Worm (Caenorhabditis elegans) whole organism, L4 larva: ENCODE measurements around the gene R10E8.1.

Source experiments
- ceh-44 ChIP-seq: fragments of 200-800 bp; sonication (Bioruptor generic); IDR thresholded peaks from 2 replicates; pipeline ENCODE4 v1.3.6; 2022; ENCODE audit warnings: missing genetic modification reagents, missing genetic modification characterization, missing compliant biosample characterization
- nhr-41 ChIP-seq: fragments of 200-800 bp; sonication (Bioruptor generic); IDR thresholded peaks from 2 replicates; pipeline ENCODE4 v1.3.6; 2022; ENCODE audit warnings: missing genetic modification reagents, missing genetic modification characterization, missing compliant biosample characterization
- nhr-77 ChIP-seq: fragments of 150-350 bp; optimal IDR thresholded peaks from 2 replicates; lab custom pipeline; 2014; ENCODE audit warnings: missing biosample characterization, missing genetic modification characterization
- set-16 ChIP-seq: fragments of 200-800 bp; sonication (Bioruptor generic); IDR thresholded peaks from 2 replicates; pipeline ENCODE4 v1.3.6; 2022; ENCODE audit warnings: missing genetic modification reagents, missing genetic modification characterization, missing compliant biosample characterization
- skn-1 ChIP-seq: fragments of 150-350 bp; optimal IDR thresholded peaks from 2 replicates; lab custom pipeline; 2014; ENCODE audit warnings: missing biosample characterization, missing genetic modification characterization
- tag-97 ChIP-seq: fragments of 200-800 bp; sonication (Bioruptor generic); IDR thresholded peaks from 2 replicates; pipeline ENCODE4 v1.3.6; 2022; ENCODE audit warnings: missing genetic modification characterization, missing compliant biosample characterization
- unc-62 ChIP-seq, 3 experiments: fragments of 150-350 bp in 1 of 3; sonication (generic microtip); optimal IDR thresholded peaks in 2 of 3; peaks in 1 of 3; 1 replicate in 1 of 3; 2 replicates in 2 of 3; lab custom pipeline; 2014 to 2017; ENCODE audit warnings: missing biosample characterization in 3 of 3, missing genetic modification characterization in 3 of 3, missing genetic modification reagents in 3 of 3, missing genotype in 1 of 3

DNA sequence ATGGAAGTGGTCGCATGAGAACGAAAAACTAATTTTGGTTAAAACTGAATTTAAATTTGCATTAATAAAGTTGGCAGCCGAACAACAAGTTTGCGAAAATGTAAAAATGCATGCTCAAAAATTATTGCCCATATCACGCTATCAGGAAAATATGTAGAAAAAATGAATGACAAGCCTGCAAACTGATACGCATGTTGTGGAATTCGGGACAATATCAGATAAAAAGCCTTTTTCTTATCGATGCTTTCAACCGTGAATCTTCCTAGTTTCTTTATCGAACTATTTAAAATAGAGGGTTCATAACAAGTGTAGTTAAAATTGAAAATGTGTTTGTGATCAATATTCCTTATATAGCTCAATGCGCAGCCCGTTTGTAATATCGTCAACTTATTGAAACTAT is 6.1 kb downstream of the R10E8.1 start:
- TF ChIP-seq nhr-41 (no peak), skn-1 (tag; lab: Kevin White, UChicago) (no peak), unc-62 (GFP tag; optimal IDR thresholded peaks at IDR 0.05 in 1 of 2; lab: Kevin White, UChicago) (no peak), unc-62 (tag; optimal IDR thresholded peaks at IDR 0.05; lab: Kevin White, UChicago) (no peak), tag-97 (GFP tag; lab: Robert Waterston, UW) (no peak), nhr-77 (tag; lab: Kevin White, UChicago) (no peak), set-16 (GFP tag; lab: Robert Waterston, UW) (no peak), ceh-44 (GFP tag; lab: Robert Waterston, UW) (no peak)
